Fruit fly (Drosophila melanogaster) whole organism, pupa: Measurements from ENCODE around the gene CG10809.

Experiments
- CG12605 ChIP-seq: fragments of 200-800 bp; sonication (Bioruptor generic); IDR thresholded peaks from 2 replicates; pipeline ENCODE4 v1.3.6; 2022; ENCODE audit warnings: missing biosample characterization, missing genetic modification characterization
- CG15710 ChIP-seq: fragments of 200-800 bp; sonication (Bioruptor generic); optimal IDR thresholded peaks from 2 replicates; lab custom pipeline; 2018; ENCODE audit warnings: missing biosample characterization, mild to moderate bottlenecking, missing genetic modification characterization, moderate library complexity
- CG34367 ChIP-seq: fragments of 200-800 bp; sonication (Bioruptor generic); optimal IDR thresholded peaks from 2 replicates; lab custom pipeline; 2018; ENCODE audit warnings: missing biosample characterization, mild to moderate bottlenecking, missing genetic modification characterization
- CG4496 ChIP-seq: fragments of 200-800 bp; sonication (Bioruptor generic); IDR thresholded peaks from 3 replicates; pipeline ENCODE4 v1.3.6; 2022; ENCODE audit warnings: missing biosample characterization, missing genetic modification characterization
- CG8159 ChIP-seq: fragments of 200-800 bp; sonication (Bioruptor generic); optimal IDR thresholded peaks from 3 replicates; lab custom pipeline; 2018; ENCODE audit warnings: missing biosample characterization, mild to moderate bottlenecking, missing genetic modification characterization, moderate library complexity
- CG8301 ChIP-seq: fragments of 200-800 bp; sonication (Bioruptor generic); optimal IDR thresholded peaks from 2 replicates; lab custom pipeline; 2018; ENCODE audit warnings: missing biosample characterization, mild to moderate bottlenecking, missing genetic modification characterization
- CG9948 ChIP-seq: fragments of 200-800 bp; sonication (Bioruptor generic); optimal IDR thresholded peaks from 2 replicates; lab custom pipeline; 2018; ENCODE audit warnings: missing biosample characterization, mild to moderate bottlenecking, missing genetic modification characterization, moderate library complexity
- D1 ChIP-seq: fragments of 200-800 bp; sonication (Bioruptor generic); optimal IDR thresholded peaks from 2 replicates; lab custom pipeline; 2018; ENCODE audit warnings: missing biosample characterization, mild to moderate bottlenecking, missing genetic modification characterization, moderate library complexity
- Ets98B ChIP-seq: fragments of 200-800 bp; sonication (Bioruptor generic); IDR thresholded peaks from 2 replicates; pipeline ENCODE4 v1.3.6; 2022; ENCODE audit warnings: missing biosample characterization, missing genetic modification characterization
- Pif1A ChIP-seq: fragments of 200-800 bp; sonication (Bioruptor generic); optimal IDR thresholded peaks from 3 replicates; lab custom pipeline; 2016; ENCODE audit warnings: missing biosample characterization, missing genetic modification characterization
- Snoo ChIP-seq: fragments of 200-800 bp; sonication (Bioruptor generic); optimal IDR thresholded peaks from 3 replicates; lab custom pipeline; 2017; ENCODE audit warnings: missing biosample characterization, mild to moderate bottlenecking, missing genetic modification characterization, inconsistent platforms
- gl ChIP-seq: fragments of 200-800 bp; sonication (Bioruptor generic); optimal IDR thresholded peaks from 2 replicates; lab custom pipeline; 2018; ENCODE audit warnings: missing biosample characterization, mild to moderate bottlenecking, missing genetic modification characterization
- rn ChIP-seq: fragments of 200-800 bp; sonication (Bioruptor generic); IDR thresholded peaks from 2 replicates; pipeline ENCODE4 v1.3.6; 2022; ENCODE audit warnings: missing biosample characterization, missing genetic modification characterization

dm6 chr3L:9829154-9829553, 30.5 kb downstream of the CG10809 start:
- TF ChIP-seq CG8301 (no peak), CG34367 (no peak), CG12605 (GFP tag; lab: Robert Waterston, UW) (no peak), CG9948 (tag; lab: Kevin White, UChicago) (no peak), rn (GFP tag; lab: Robert Waterston, UW) (no peak), gl (no peak), CG8159 (tag; lab: Kevin White, UChicago) (no peak), Pif1A (GFP tag; lab: Kevin White, UChicago) (no peak), D1 (tag; lab: Kevin White, UChicago) (no peak), CG15710 (no peak), Ets98B (GFP tag; lab: Robert Waterston, UW) (no peak), CG4496 (no peak), Snoo (tag; lab: Kevin White, UChicago) (no peak)
